Worm (Caenorhabditis elegans) whole organism, dauer: ENCODE results near the gene sup-26.

ENCODE experiments used
- unc-62 ChIP-seq: sonication (generic microtip); optimal IDR thresholded peaks from 2 replicates; lab custom pipeline; 2017; ENCODE audit warnings: missing biosample characterization, missing genetic modification reagents, missing genetic modification characterization

sup-26 gene

ce11 chrIII:4227363-4227762, 52.7 kb downstream of the sup-26 start:
- no peak for TF ChIP-seq unc-62
